Worm (Caenorhabditis elegans): ENCODE measurements around the gene tag-325.

tag-325 gene

ce11 chrIII:4785714-4786113, 10.9 kb upstream of the tag-325 start, which contains the start of gene mel-28:
mel-28 (plus strand) TSS chrIII:4786080.
- TF ChIP-seq attf-5 (GFP tag; optimal IDR thresholded peaks at IDR 0.05) (peak; percentile 33), B0336.3 (GFP tag; IDR thresholded peaks at IDR 0.05) (no peak)

ce11 chrIII:4792560-4793136, 4.0 kb upstream of the tag-325 start, which contains the start of gene mip-1:
mip-1 (plus strand) TSS chrIII:4793086.
- no peak for TF ChIP-seq unc-130 (GFP tag; optimal IDR thresholded peaks at IDR 0.05)
- TF ChIP-seq lsl-1 (GFP tag; optimal IDR thresholded peaks at IDR 0.05): peak; percentile 90
- peak; percentile 19 for TF ChIP-seq snpc-1.3 (tag; optimal IDR thresholded peaks at IDR 0.05; ENCODE audit: insufficient read depth)
- TF ChIP-seq pbrm-1 (GFP tag; IDR thresholded peaks at IDR 0.05): no peak
- peak; percentile 73 for TF ChIP-seq madf-8 (GFP tag; conservative IDR thresholded peaks at IDR 0.05)
- TF ChIP-seq tbp1 (GFP tag; optimal IDR thresholded peaks at IDR 0.05): no peak
- peak; percentile 77 for TF ChIP-seq F33H1.4 (GFP tag; IDR thresholded peaks at IDR 0.05)
- no peak for TF ChIP-seq F57C9.4 (tag; optimal IDR thresholded peaks at IDR 0.05)
- TF ChIP-seq madf-6 (GFP tag; IDR thresholded peaks at IDR 0.05): peak; percentile 88
- no peak; the same call in 1 of the 2 replicates for TF ChIP-seq hmg-1.2 (GFP tag; IDR thresholded peaks at IDR 0.05)
- TF ChIP-seq dpl-1 (GFP tag; optimal IDR thresholded peaks at IDR 0.05): peak; percentile 78
- peak; percentile 65 for TF ChIP-seq snpc-3.4 (tag; optimal IDR thresholded peaks at IDR 0.05)
- TF ChIP-seq F49E8.2 (tag; optimal IDR thresholded peaks at IDR 0.05; ENCODE audit: insufficient read depth): peak; percentile 51
- TF ChIP-seq D2030.7 (GFP tag; IDR thresholded peaks at IDR 0.05): peak; percentile 46
- TF ChIP-seq ztf-18 (tag; optimal IDR thresholded peaks at IDR 0.05): peak; percentile 10
- TF ChIP-seq efl-1 (GFP tag; optimal IDR thresholded peaks at IDR 0.05): peak; percentile 87
- peak; percentile 68 for TF ChIP-seq xnd-1 (tag; optimal IDR thresholded peaks at IDR 0.05)
- no peak for TF ChIP-seq egl-18 (GFP tag; IDR thresholded peaks at IDR 0.05)
- TF ChIP-seq F22D6.2 (tag; optimal IDR thresholded peaks at IDR 0.05): no peak
- peak; percentile 84 for TF ChIP-seq lin-54 (GFP tag; optimal IDR thresholded peaks at IDR 0.05)
- TF ChIP-seq ceh-91 (GFP tag; IDR thresholded peaks at IDR 0.05): peak; percentile 59

ce11 chrIII:4796039-4796438, 597 bp upstream of the tag-325 start:
- TF ChIP-seq Y53F4B.3 (GFP tag; IDR thresholded peaks at IDR 0.05): no peak
- TF ChIP-seq attf-3 (GFP tag; conservative IDR thresholded peaks at IDR 0.05): no peak
- no peak for TF ChIP-seq F55B11.4 (tag; optimal IDR thresholded peaks at IDR 0.05; ENCODE audit: borderline replicate concordance, insufficient read depth)
- no peak for TF ChIP-seq F52B5.7 (tag; optimal IDR thresholded peaks at IDR 0.05)
- TF ChIP-seq pha-4 (tag; optimal IDR thresholded peaks at IDR 0.05): no peak
- TF ChIP-seq ZK185.1 (tag; optimal IDR thresholded peaks at IDR 0.05; ENCODE audit: poor library complexity, severe bottlenecking): peak; percentile 47
- no peak for TF ChIP-seq madf-10 (tag; optimal IDR thresholded peaks at IDR 0.05)
- no peak for TF ChIP-seq F39B2.1 (GFP tag; IDR thresholded peaks at IDR 0.05)
- TF ChIP-seq Y56A3A.18 (GFP tag; IDR thresholded peaks at IDR 0.05): no peak
- peak; percentile 46; the same call in 1 of the 2 replicates for TF ChIP-seq hsf-1 (GFP tag; IDR thresholded peaks at IDR 0.05)
- no peak for TF ChIP-seq gei-17 (GFP tag; optimal IDR thresholded peaks at IDR 0.05)
- no peak for TF ChIP-seq lsl-1 (GFP tag; optimal IDR thresholded peaks at IDR 0.05)
- no peak for TF ChIP-seq nhr-179 (tag; optimal IDR thresholded peaks at IDR 0.05)
- peak; percentile 19 for TF ChIP-seq tlf-1 (GFP tag; optimal IDR thresholded peaks at IDR 0.05)
- peak; percentile 56 for TF ChIP-seq ztf-18 (tag; optimal IDR thresholded peaks at IDR 0.05)
- TF ChIP-seq ceh-79 (tag; optimal IDR thresholded peaks at IDR 0.05): no peak
- peak; percentile 73 for TF ChIP-seq athp-1 (tag; optimal IDR thresholded peaks at IDR 0.05)
- TF ChIP-seq hlh-12 (tag; optimal IDR thresholded peaks at IDR 0.05): no peak
- 0 out of 2 replicates have a peak, but pooled peaks have one; percentile 8 for TF ChIP-seq lin-26 (GFP tag; IDR thresholded peaks at IDR 0.05)
- peak; percentile 65 for TF ChIP-seq nfyb-1 (GFP tag; IDR thresholded peaks at IDR 0.05)
- TF ChIP-seq D2030.7 (GFP tag; IDR thresholded peaks at IDR 0.05): no peak
- no peak for TF ChIP-seq akir-1 (GFP tag; optimal IDR thresholded peaks at IDR 0.05)
- TF ChIP-seq ztf-26 (tag; optimal IDR thresholded peaks at IDR 0.05): peak; percentile 15
- TF ChIP-seq aptf-3 (GFP tag; IDR thresholded peaks at IDR 0.05): no peak
- TF ChIP-seq ztf-6 (GFP tag; IDR thresholded peaks at IDR 0.05): no peak
- TF ChIP-seq ztf-22 (GFP tag; optimal IDR thresholded peaks at IDR 0.05): no peak

All from whole organism, young adult.